Worm (Caenorhabditis elegans) whole organism, L4 larva: Measurements from ENCODE around the gene F11F1.1.

Source experiments
- F26F4.8 ChIP-seq: fragments of 200-800 bp; sonication (Bioruptor generic); conservative IDR thresholded peaks from 2 replicates; pipeline ENCODE4 v1.3.6; 2022; ENCODE audit warnings: missing genetic modification characterization, missing compliant biosample characterization
- F49E8.2 ChIP-seq: sonication (generic microtip); optimal IDR thresholded peaks from 2 replicates; lab custom pipeline; 2016; ENCODE audit warnings: missing compliant biosample characterization, mild to moderate bottlenecking, missing genetic modification characterization, borderline replicate concordance
- Y105C5A.15 ChIP-seq: fragments of 200-800 bp; sonication (Bioruptor generic); IDR thresholded peaks from 2 replicates; pipeline ENCODE4 v1.3.6; 2022; ENCODE audit warnings: missing genetic modification characterization, missing compliant biosample characterization
- Y48G9A.11 ChIP-seq: fragments of 200-800 bp; sonication (Bioruptor generic); IDR thresholded peaks from 2 replicates; pipeline ENCODE4 v1.3.6; 2022; ENCODE audit warnings: missing genetic modification reagents, missing genetic modification characterization, missing compliant biosample characterization
- ZK337.2 ChIP-seq: fragments of 200-800 bp; sonication (Bioruptor generic); IDR thresholded peaks from 2 replicates; pipeline ENCODE4 v1.3.6; 2022; ENCODE audit warnings: missing genetic modification reagents, missing genetic modification characterization, missing compliant biosample characterization
- aly-2 ChIP-seq: sonication (generic microtip); optimal IDR thresholded peaks from 2 replicates; lab custom pipeline; 2018; ENCODE audit warnings: missing biosample characterization, missing genetic modification characterization
- dmd-6 ChIP-seq: fragments of 200-800 bp; sonication (Bioruptor generic); IDR thresholded peaks from 2 replicates; pipeline ENCODE4 v1.3.6; 2022; ENCODE audit warnings: missing genetic modification reagents, missing genetic modification characterization, missing compliant biosample characterization
- dmd-9 ChIP-seq: fragments of 200-800 bp; sonication (Bioruptor generic); IDR thresholded peaks from 2 replicates; pipeline ENCODE4 v1.3.6; 2022; ENCODE audit warnings: missing genetic modification reagents, missing genetic modification characterization, missing compliant biosample characterization
- egl-43 ChIP-seq: fragments of 200-800 bp; sonication (Bioruptor generic); IDR thresholded peaks from 2 replicates; pipeline ENCODE4 v1.3.6; 2022; ENCODE audit warnings: missing genetic modification reagents, missing genetic modification characterization, missing compliant biosample characterization
- fkh-10 ChIP-seq: fragments of 150-350 bp; optimal IDR thresholded peaks from 2 replicates; lab custom pipeline; 2014; ENCODE audit warnings: missing biosample characterization, missing genetic modification reagents, missing genetic modification characterization
- gei-8 ChIP-seq: fragments of 200-800 bp; sonication (Bioruptor generic); optimal IDR thresholded peaks from 2 replicates; lab custom pipeline; 2018; ENCODE audit warnings: mild to moderate bottlenecking, missing genetic modification characterization, missing compliant biosample characterization
- hlh-30 ChIP-seq: sonication (generic microtip); optimal IDR thresholded peaks from 2 replicates; lab custom pipeline; 2017; ENCODE audit warnings: antibody characterized with exemption, mild to moderate bottlenecking, missing genetic modification characterization, missing compliant biosample characterization; ENCODE audit not compliant: insufficient read depth
- hmg-1.1 ChIP-seq: fragments of 200-800 bp; sonication (Bioruptor generic); IDR thresholded peaks from 2 replicates; pipeline ENCODE4 v1.3.6; 2022; ENCODE audit warnings: missing genetic modification reagents, missing genetic modification characterization, missing compliant biosample characterization
- lim-7 ChIP-seq: fragments of 200-800 bp; sonication (Bioruptor generic); IDR thresholded peaks from 2 replicates; pipeline ENCODE4 v1.3.6; 2022; ENCODE audit warnings: missing genetic modification characterization, missing compliant biosample characterization
- lin-1 ChIP-seq: fragments of 200-800 bp; sonication (Bioruptor generic); IDR thresholded peaks from 2 replicates; pipeline ENCODE4 v1.3.6; 2022; ENCODE audit warnings: missing genetic modification reagents, missing genetic modification characterization, missing compliant biosample characterization
- lin-15B ChIP-seq: fragments of 150-350 bp; sonication (generic microtip); optimal IDR thresholded peaks from 3 replicates; lab custom pipeline; 2014; ENCODE audit warnings: missing biosample characterization, missing genetic modification characterization
- lin-29 ChIP-seq: fragments of 200-800 bp; sonication (Bioruptor generic); IDR thresholded peaks from 2 replicates; pipeline ENCODE4 v1.3.6; 2022; ENCODE audit warnings: missing genetic modification reagents, missing genetic modification characterization, missing compliant biosample characterization
- lsy-2 ChIP-seq, 2 experiments: fragments of 150-350 bp in 1 of 2; sonication (generic microtip) in 1 of 2; optimal IDR thresholded peaks; 2 replicates each; lab custom pipeline; 2014 to 2017; ENCODE audit warnings: missing biosample characterization in 2 of 2, missing genetic modification characterization in 2 of 2
- mdt-29 ChIP-seq: fragments of 200-800 bp; sonication (Bioruptor generic); IDR thresholded peaks from 2 replicates; pipeline ENCODE4 v1.3.6; 2022; ENCODE audit warnings: missing genetic modification reagents, missing genetic modification characterization, missing compliant biosample characterization
- mxl-2 ChIP-seq: fragments of 200-800 bp; sonication (Bioruptor generic); conservative IDR thresholded peaks from 2 replicates; pipeline ENCODE4 v1.3.6; 2022; ENCODE audit warnings: missing genetic modification reagents, missing genetic modification characterization, missing compliant biosample characterization
- nhr-10 ChIP-seq: fragments of 150-350 bp; optimal IDR thresholded peaks from 2 replicates; lab custom pipeline; 2014; ENCODE audit warnings: missing biosample characterization, missing genetic modification characterization
- nhr-11 ChIP-seq: fragments of 150-350 bp; optimal IDR thresholded peaks from 2 replicates; lab custom pipeline; 2014; ENCODE audit warnings: missing biosample characterization, missing genetic modification characterization
- nhr-111 ChIP-seq: fragments of 200-800 bp; sonication (Bioruptor generic); optimal IDR thresholded peaks from 2 replicates; lab custom pipeline; 2018; ENCODE audit warnings: mild to moderate bottlenecking, missing genetic modification characterization, missing compliant biosample characterization
- nhr-237 ChIP-seq: sonication (generic microtip); optimal IDR thresholded peaks from 2 replicates; lab custom pipeline; 2017; ENCODE audit warnings: missing biosample characterization, missing genetic modification characterization
- nhr-41 ChIP-seq: fragments of 200-800 bp; sonication (Bioruptor generic); IDR thresholded peaks from 2 replicates; pipeline ENCODE4 v1.3.6; 2022; ENCODE audit warnings: missing genetic modification reagents, missing genetic modification characterization, missing compliant biosample characterization
- nhr-42 ChIP-seq: fragments of 200-800 bp; sonication (Bioruptor generic); IDR thresholded peaks from 2 replicates; pipeline ENCODE4 v1.3.6; 2022; ENCODE audit warnings: missing genetic modification characterization, missing compliant biosample characterization
- nhr-76 ChIP-seq: fragments of 150-350 bp; optimal IDR thresholded peaks from 2 replicates; lab custom pipeline; 2014; ENCODE audit warnings: missing biosample characterization, missing genetic modification characterization
- php-3 ChIP-seq: fragments of 200-800 bp; sonication (Bioruptor generic); IDR thresholded peaks from 2 replicates; pipeline ENCODE4 v1.3.6; 2022; ENCODE audit warnings: missing genetic modification reagents, missing genetic modification characterization, missing compliant biosample characterization
- sdz-12 ChIP-seq: fragments of 200-800 bp; sonication (Bioruptor generic); optimal IDR thresholded peaks from 2 replicates; lab custom pipeline; 2018; ENCODE audit warnings: mild to moderate bottlenecking, missing genetic modification characterization, missing compliant biosample characterization
- tag-97 ChIP-seq: fragments of 200-800 bp; sonication (Bioruptor generic); IDR thresholded peaks from 2 replicates; pipeline ENCODE4 v1.3.6; 2022; ENCODE audit warnings: missing genetic modification characterization, missing compliant biosample characterization
- tra-1 ChIP-seq: fragments of 200-800 bp; sonication (Bioruptor generic); IDR thresholded peaks from 2 replicates; pipeline ENCODE4 v1.3.6; 2022; ENCODE audit warnings: missing genetic modification reagents, missing genetic modification characterization, missing compliant biosample characterization
- unc-39 ChIP-seq: sonication (generic microtip); optimal IDR thresholded peaks from 2 replicates; lab custom pipeline; 2017; ENCODE audit warnings: missing biosample characterization, missing genetic modification characterization
- unc-62 ChIP-seq, 3 experiments: fragments of 150-350 bp in 1 of 3; sonication (generic microtip); optimal IDR thresholded peaks in 2 of 3; peaks in 1 of 3; 1 replicate in 1 of 3; 2 replicates in 2 of 3; lab custom pipeline; 2014 to 2017; ENCODE audit warnings: missing biosample characterization in 3 of 3, missing genetic modification characterization in 3 of 3, missing genetic modification reagents in 3 of 3, missing genotype in 1 of 3
- vab-7 ChIP-seq: fragments of 200-800 bp; sonication (Bioruptor generic); IDR thresholded peaks from 2 replicates; pipeline ENCODE4 v1.3.6; 2022; ENCODE audit warnings: missing genetic modification reagents, missing genetic modification characterization, missing compliant biosample characterization
- zfp-2 ChIP-seq: sonication (generic microtip); optimal IDR thresholded peaks from 2 replicates; lab custom pipeline; 2016; ENCODE audit warnings: mild to moderate bottlenecking, missing genetic modification characterization, missing compliant biosample characterization
- ztf-11 ChIP-seq: fragments of 150-350 bp; optimal IDR thresholded peaks from 2 replicates; lab custom pipeline; 2014; ENCODE audit warnings: missing biosample characterization, missing genetic modification characterization

F11F1.1 gene

ce11 chrIII:13429668-13430067 lies 34.3 kb downstream of the F11F1.1 start, which contains the start of gene bli-5:
Gene bli-5 (minus strand): TSS chrIII:13429768.
- TF ChIP-seq lin-29 (GFP tag; lab: Robert Waterston, UW) (no peak), lin-15B (tag; lab: Kevin White, UChicago) (no peak), lim-7 (GFP tag; lab: Robert Waterston, UW) (no peak), vab-7 (no peak), egl-43 (GFP tag; lab: Robert Waterston, UW) (no peak), tra-1 (GFP tag; lab: Robert Waterston, UW) (no peak), aly-2 (tag; lab: Kevin White, UChicago) (no peak), mxl-2 (GFP tag; lab: Robert Waterston, UW) (no peak), unc-39 (no peak), F26F4.8 (GFP tag; lab: Robert Waterston, UW) (no peak), ZK337.2 (GFP tag; lab: Robert Waterston, UW) (no peak), nhr-41 (GFP tag; lab: Robert Waterston, UW) (no peak), mdt-29 (GFP tag; lab: Robert Waterston, UW) (no peak), dmd-6 (GFP tag; lab: Robert Waterston, UW) (no peak), hmg-1.1 (GFP tag; lab: Robert Waterston, UW) (no peak), dmd-9 (GFP tag; lab: Robert Waterston, UW) (no peak), nhr-10 (tag; lab: Kevin White, UChicago) (no peak)

- TF ChIP-seq zfp-2 (no peak), ztf-11 (tag; lab: Kevin White, UChicago) (no peak), nhr-237 (tag; lab: Kevin White, UChicago) (no peak), nhr-76 (tag; lab: Kevin White, UChicago) (no peak), ZK337.2 (GFP tag; lab: Robert Waterston, UW) (no peak), lsy-2 (tag; optimal IDR thresholded peaks at IDR 0.05; lab: Kevin White, UChicago) (no peak), aly-2 (tag; lab: Kevin White, UChicago) (no peak), unc-62 (GFP tag; optimal IDR thresholded peaks at IDR 0.05 in 1 of 2; lab: Kevin White, UChicago) (no peak), unc-62 (tag; optimal IDR thresholded peaks at IDR 0.05; lab: Kevin White, UChicago) (no peak), hlh-30 (no peak)
Observed at ce11 chrIII:13430162-13430561, 34.8 kb downstream of the F11F1.1 start, which contains the start of gene trf-1. Gene trf-1 (plus strand): TSS chrIII:13430462.

- no peak for TF ChIP-seq php-3 (GFP tag; lab: Robert Waterston, UW)
- TF ChIP-seq nhr-11 (tag; lab: Kevin White, UChicago), result no peak
Observed at ce11 chrIII:13434404-13434803, 39.0 kb downstream of the F11F1.1 start, which contains the start of gene F45G2.7. Gene F45G2.7 (minus strand): TSS chrIII:13434504.

ce11 chrIII:13435570-13435969 lies 40.2 kb downstream of the F11F1.1 start, which contains the start of gene F45G2.8:
Gene F45G2.8 (minus strand): TSS chrIII:13435670.
- TF ChIP-seq nhr-76 (tag; lab: Kevin White, UChicago) (no peak), fkh-10 (no peak), tag-97 (GFP tag; lab: Robert Waterston, UW) (no peak), sdz-12 (no peak), ztf-11 (tag; lab: Kevin White, UChicago) (no peak), F49E8.2 (tag; lab: Kevin White, UChicago) (no peak), Y48G9A.11 (GFP tag; lab: Robert Waterston, UW) (no peak), nhr-42 (GFP tag; lab: Robert Waterston, UW) (no peak), Y105C5A.15 (GFP tag; lab: Robert Waterston, UW) (no peak), gei-8 (GFP tag; lab: Kevin White, UChicago) (no peak), nhr-111 (GFP tag; lab: Kevin White, UChicago) (no peak), lin-1 (GFP tag; lab: Robert Waterston, UW) (no peak)
